Worm (Caenorhabditis elegans): ENCODE data around the gene srbc-7.

- TF ChIP-seq scrt-1 (GFP tag; IDR thresholded peaks at IDR 0.05) = no peak
- TF ChIP-seq sea-1 (GFP tag; conservative IDR thresholded peaks at IDR 0.05) = no peak
Measured at ce11 chrV:7472815-7473214, 14.6 kb downstream of the srbc-7 start, which contains the start of gene str-28.
